Fruit fly (Drosophila melanogaster) whole organism, embryonic: ENCODE measurements around the gene CG32206.
A peak's percentile ranks its signal among the peaks of the same experiment; 100 is the strongest.

ENCODE experiments used
- Antp ChIP-seq: fragments of 200-800 bp; sonication (Bioruptor generic); optimal IDR thresholded peaks from 3 replicates; lab custom pipeline; 2016; ENCODE audit warnings: missing biosample characterization, missing genetic modification characterization
- Bgb ChIP-seq: fragments of 200-800 bp; sonication (Bioruptor generic); IDR thresholded peaks from 2 replicates; pipeline ENCODE4 v1.3.6; 2022; ENCODE audit warnings: missing biosample characterization, missing genetic modification characterization; ENCODE audit not compliant: partially characterized antibody
- CG1233 ChIP-seq: fragments of 200-800 bp; sonication (Bioruptor generic); optimal IDR thresholded peaks from 4 replicates; lab custom pipeline; 2018; ENCODE audit warnings: missing biosample characterization, mild to moderate bottlenecking, missing genetic modification characterization
- CG12769 ChIP-seq: fragments of 200-800 bp; sonication (Bioruptor generic); optimal IDR thresholded peaks from 2 replicates; lab custom pipeline; 2019; ENCODE audit warnings: missing biosample characterization, mild to moderate bottlenecking, missing genetic modification characterization, moderate library complexity
- CG14441 ChIP-seq: fragments of 200-800 bp; sonication (Bioruptor generic); IDR thresholded peaks from 2 replicates; pipeline ENCODE4 v1.3.6; 2022; ENCODE audit warnings: missing biosample characterization, missing genetic modification characterization
- CG15011 ChIP-seq: fragments of 200-800 bp; sonication (Bioruptor generic); optimal IDR thresholded peaks from 3 replicates; lab custom pipeline; 2018; ENCODE audit warnings: missing biosample characterization, mild to moderate bottlenecking, missing genetic modification characterization
- CG17328 ChIP-seq: fragments of 200-800 bp; sonication (Bioruptor generic); IDR thresholded peaks from 2 replicates; pipeline ENCODE4 v1.3.6; 2022; ENCODE audit warnings: missing biosample characterization, missing genetic modification characterization
- CG18764 ChIP-seq: fragments of 200-800 bp; sonication (Bioruptor generic); optimal IDR thresholded peaks from 3 replicates; lab custom pipeline; 2016; ENCODE audit warnings: missing biosample characterization, missing genetic modification characterization
- CG2116 ChIP-seq: fragments of 200-800 bp; sonication (Bioruptor generic); optimal IDR thresholded peaks from 3 replicates; lab custom pipeline; 2018; ENCODE audit warnings: missing biosample characterization, mild to moderate bottlenecking, missing genetic modification characterization
- CG30403 ChIP-seq: fragments of 200-800 bp; sonication (Bioruptor generic); optimal IDR thresholded peaks from 3 replicates; lab custom pipeline; 2016; ENCODE audit warnings: missing biosample characterization, missing genetic modification characterization
- CG34422 ChIP-seq: fragments of 200-800 bp; sonication (Bioruptor generic); IDR thresholded peaks from 3 replicates; pipeline ENCODE4 v1.3.6; 2022; ENCODE audit warnings: missing biosample characterization, missing genetic modification characterization
- CG6689 ChIP-seq: fragments of 200-800 bp; sonication (Bioruptor generic); IDR thresholded peaks from 2 replicates; pipeline ENCODE4 v1.3.6; 2022; ENCODE audit warnings: missing biosample characterization, missing genetic modification characterization
- CG7745 ChIP-seq: fragments of 200-800 bp; sonication (Bioruptor generic); optimal IDR thresholded peaks from 2 replicates; lab custom pipeline; 2018; ENCODE audit warnings: missing biosample characterization, mild to moderate bottlenecking, missing genetic modification characterization, moderate library complexity
- CG8388 ChIP-seq: fragments of 200-800 bp; sonication (Bioruptor generic); optimal IDR thresholded peaks from 2 replicates; lab custom pipeline; 2019; ENCODE audit warnings: missing biosample characterization, mild to moderate bottlenecking, missing genetic modification characterization, moderate library complexity
- CoRest ChIP-seq: fragments of 200-800 bp; sonication (Bioruptor generic); optimal IDR thresholded peaks from 3 replicates; lab custom pipeline; 2018; ENCODE audit warnings: missing biosample characterization, mild to moderate bottlenecking, missing genetic modification characterization, moderate library complexity
- Dll ChIP-seq: fragments of 200-800 bp; sonication (Bioruptor generic); IDR thresholded peaks from 4 replicates; pipeline ENCODE4 v1.3.6; 2022; ENCODE audit warnings: missing biosample characterization, missing genetic modification characterization; ENCODE audit not compliant: partially characterized antibody
- GATAe ChIP-seq: fragments of 200-800 bp; sonication (Bioruptor generic); conservative IDR thresholded peaks from 2 replicates; pipeline ENCODE4 v1.3.6; 2022; ENCODE audit warnings: missing biosample characterization, missing genetic modification characterization
- HLHmδ ChIP-seq: fragments of 200-800 bp; sonication (Bioruptor generic); optimal IDR thresholded peaks from 2 replicates; lab custom pipeline; 2018; ENCODE audit warnings: missing biosample characterization, mild to moderate bottlenecking, missing genetic modification characterization, moderate library complexity
- Hmr ChIP-seq: fragments of 200-800 bp; sonication (Bioruptor generic); optimal IDR thresholded peaks from 3 replicates; lab custom pipeline; 2017; ENCODE audit warnings: mild to moderate bottlenecking, missing biosample characterization, missing genetic modification reagents, missing genetic modification characterization
- Mad ChIP-seq: fragments of 200-800 bp; sonication (Bioruptor generic); optimal IDR thresholded peaks from 2 replicates; lab custom pipeline; 2016; ENCODE audit warnings: missing biosample characterization, missing genetic modification characterization
- Med ChIP-seq: fragments of 200-800 bp; sonication (Bioruptor generic); peaks from one replicate; lab custom pipeline; 2016; ENCODE audit warnings: missing biosample characterization, missing genetic modification characterization, mild to moderate bottlenecking, inconsistent platforms, moderate library complexity
- NC2α ChIP-seq: fragments of 200-800 bp; sonication (Bioruptor generic); optimal IDR thresholded peaks from 2 replicates; lab custom pipeline; 2016; ENCODE audit warnings: missing biosample characterization, missing genetic modification characterization
- Sox102F ChIP-seq: fragments of 200-800 bp; sonication (Bioruptor generic); optimal IDR thresholded peaks from 2 replicates; lab custom pipeline; 2018; ENCODE audit warnings: missing biosample characterization, mild to moderate bottlenecking, missing genetic modification characterization, moderate library complexity
- amos ChIP-seq: fragments of 200-800 bp; sonication (Bioruptor generic); IDR thresholded peaks from 2 replicates; pipeline ENCODE4 v1.3.6; 2022; ENCODE audit warnings: missing biosample characterization, missing genetic modification characterization; ENCODE audit not compliant: partially characterized antibody
- ash1 ChIP-seq: fragments of 200-800 bp; sonication (Bioruptor generic); optimal IDR thresholded peaks from 2 replicates; lab custom pipeline; 2018; ENCODE audit warnings: missing biosample characterization, mild to moderate bottlenecking, missing genetic modification characterization
- ato ChIP-seq: fragments of 200-800 bp; sonication (Bioruptor generic); IDR thresholded peaks from 2 replicates; pipeline ENCODE4 v1.3.6; 2022; ENCODE audit warnings: missing biosample characterization, missing genetic modification characterization; ENCODE audit not compliant: partially characterized antibody
- btn ChIP-seq: fragments of 200-800 bp; sonication (Bioruptor generic); optimal IDR thresholded peaks from 2 replicates; lab custom pipeline; 2016; ENCODE audit warnings: missing biosample characterization, missing genetic modification characterization
- cas ChIP-seq: fragments of 200-800 bp; sonication (Bioruptor generic); IDR thresholded peaks from 2 replicates; pipeline ENCODE4 v1.3.6; 2022; ENCODE audit warnings: missing biosample characterization, missing genetic modification characterization
- cato ChIP-seq: fragments of 200-800 bp; sonication (Bioruptor generic); optimal IDR thresholded peaks from 2 replicates; lab custom pipeline; 2016; ENCODE audit warnings: missing biosample characterization, missing genetic modification characterization, borderline replicate concordance
- corto ChIP-seq: fragments of 200-800 bp; sonication (Bioruptor generic); optimal IDR thresholded peaks from 2 replicates; lab custom pipeline; 2016; ENCODE audit warnings: missing biosample characterization, mild to moderate bottlenecking, missing genetic modification characterization, moderate library complexity
- cwo ChIP-seq: fragments of 200-800 bp; sonication (Bioruptor generic); optimal IDR thresholded peaks from 3 replicates; lab custom pipeline; 2017; ENCODE audit warnings: missing biosample characterization, missing genetic modification characterization, mild to moderate bottlenecking, moderate library complexity, missing genetic modification reagents
- eve ChIP-seq, 2 experiments: fragments of >200 bp; optimal IDR thresholded peaks; 2 replicates each; lab custom pipeline; 2017; ENCODE audit warnings: missing biosample characterization in 2 of 2, missing genetic modification characterization in 2 of 2
- ewg ChIP-seq: fragments of 200-800 bp; sonication (Bioruptor generic); optimal IDR thresholded peaks from 3 replicates; lab custom pipeline; 2017; ENCODE audit warnings: mild to moderate bottlenecking, missing biosample characterization, missing genetic modification reagents, missing genetic modification characterization
- gsb-n ChIP-seq: fragments of 200-800 bp; sonication (Bioruptor generic); optimal IDR thresholded peaks from 3 replicates; lab custom pipeline; 2018; ENCODE audit warnings: missing biosample characterization, mild to moderate bottlenecking, missing genetic modification characterization
- ham ChIP-seq: fragments of 200-800 bp; sonication (Bioruptor generic); IDR thresholded peaks from 2 replicates; pipeline ENCODE4 v1.3.6; 2022; ENCODE audit warnings: missing biosample characterization, missing genetic modification characterization
- jigr1 ChIP-seq: fragments of 200-800 bp; sonication (Bioruptor generic); IDR thresholded peaks from 3 replicates; pipeline ENCODE4 v1.3.6; 2022; ENCODE audit warnings: missing biosample characterization, missing genetic modification characterization
- pan ChIP-seq, 4 experiments: fragments of >200 bp in 3 of 4; fragments of 200-800 bp in 1 of 4; sonication (Bioruptor generic) in 1 of 4; optimal IDR thresholded peaks in 3 of 4; IDR thresholded peaks in 1 of 4; 2 replicates each; pipeline versions ENCODE4 v1.3.6 to Lab custom; 2017 to 2022; ENCODE audit warnings: missing biosample characterization in 2 of 4, missing genetic modification characterization in 2 of 4, mixed read lengths in 1 of 4
- pfk ChIP-seq: fragments of 200-800 bp; sonication (Bioruptor generic); optimal IDR thresholded peaks from 2 replicates; lab custom pipeline; 2018; ENCODE audit warnings: missing biosample characterization, mild to moderate bottlenecking, missing genetic modification characterization, moderate library complexity
- pita ChIP-seq: fragments of 200-800 bp; sonication (Bioruptor generic); optimal IDR thresholded peaks from 2 replicates; lab custom pipeline; 2017; ENCODE audit warnings: missing biosample characterization, mild to moderate bottlenecking, missing genetic modification characterization
- ranshi ChIP-seq: fragments of 200-800 bp; sonication (Bioruptor generic); IDR thresholded peaks from 2 replicates; pipeline ENCODE4 v1.3.6; 2022; ENCODE audit warnings: missing biosample characterization, missing genetic modification characterization
- seq ChIP-seq: fragments of 200-800 bp; sonication (Bioruptor generic); IDR thresholded peaks from 2 replicates; pipeline ENCODE4 v1.3.6; 2022; ENCODE audit warnings: missing biosample characterization, missing genetic modification characterization
- slou ChIP-seq: fragments of 200-800 bp; sonication (Bioruptor generic); optimal IDR thresholded peaks from 3 replicates; lab custom pipeline; 2016; ENCODE audit warnings: missing biosample characterization, missing genetic modification characterization
- toy ChIP-seq: fragments of 200-800 bp; sonication (Bioruptor generic); IDR thresholded peaks from 2 replicates; pipeline ENCODE4 v1.3.6; 2022; ENCODE audit warnings: missing biosample characterization, missing genetic modification characterization
- trem ChIP-seq: fragments of 200-800 bp; optimal IDR thresholded peaks from 3 replicates; lab custom pipeline; 2019; ENCODE audit warnings: missing biosample characterization, mild to moderate bottlenecking, missing genetic modification characterization, moderate library complexity
- twi ChIP-seq: fragments of 200-800 bp; optimal IDR thresholded peaks from 2 replicates; lab custom pipeline; 2019; ENCODE audit warnings: missing biosample characterization, mild to moderate bottlenecking, missing genetic modification characterization, moderate library complexity
- usp ChIP-seq: fragments of >200 bp; optimal IDR thresholded peaks from 2 replicates; lab custom pipeline; 2017; ENCODE audit warnings: missing biosample characterization, missing genetic modification characterization
- zen ChIP-seq: fragments of 200-800 bp; sonication (Bioruptor generic); optimal IDR thresholded peaks from 3 replicates; lab custom pipeline; 2018; ENCODE audit warnings: missing biosample characterization, mild to moderate bottlenecking, missing genetic modification characterization, moderate library complexity

Gene CG32206

dm6 chr3L:19446394-19447349, 34.0 kb upstream of the CG32206 start, which contains the start of the genes CG33062 and Chd3 (continued):
- TF ChIP-seq ham (GFP tag; lab: Robert Waterston, UW): no peak
- no peak for TF ChIP-seq CG30403
- TF ChIP-seq jigr1 (GFP tag; lab: Robert Waterston, UW): no peak
- TF ChIP-seq CG7745 (tag; lab: Kevin White, UChicago): no peak
- no peak for TF ChIP-seq toy (GFP tag; lab: Robert Waterston, UW)
- no peak for TF ChIP-seq CG12769
- TF ChIP-seq Med: no peak
- TF ChIP-seq HLHmδ: no peak
- no peak for TF ChIP-seq Antp
- no peak for TF ChIP-seq corto (GFP tag; lab: Kevin White, UChicago)
- TF ChIP-seq usp (GFP tag; lab: Kevin White, UChicago): no peak
- TF ChIP-seq CG17328: no peak
- TF ChIP-seq pfk (GFP tag; lab: Kevin White, UChicago): no peak
- TF ChIP-seq trem (tag; lab: Kevin White, UChicago): no peak
- peak; percentile 16 for TF ChIP-seq ewg (GFP tag; lab: Kevin White, UChicago)
- no peak for TF ChIP-seq pan (optimal IDR thresholded peaks at IDR 0.05; lab: Kevin White, UChicago)
- TF ChIP-seq pan (GFP tag; optimal IDR thresholded peaks at IDR 0.05 in 1 of 2, IDR thresholded peaks at IDR 0.05 in 1 of 2): peak in 1 of 2 experiments; percentile 8
- TF ChIP-seq eve (GFP tag; optimal IDR thresholded peaks at IDR 0.05; lab: Kevin White, UChicago): no peak
- no peak for TF ChIP-seq CG18764 (GFP tag; lab: Kevin White, UChicago)
- no peak for TF ChIP-seq cwo
- TF ChIP-seq CG2116 (GFP tag; lab: Kevin White, UChicago): peak; percentile 4
- no peak for TF ChIP-seq cas
- no peak for TF ChIP-seq seq (GFP tag; lab: Robert Waterston, UW)
- peak; percentile 21 for TF ChIP-seq Sox102F (GFP tag; lab: Kevin White, UChicago)
- no peak for TF ChIP-seq ato (GFP tag; lab: Robert Waterston, UW)
- TF ChIP-seq CG15011: no peak
- TF ChIP-seq NC2α: no peak
- no peak for TF ChIP-seq btn (GFP tag; lab: Kevin White, UChicago)
- TF ChIP-seq Dll (GFP tag; lab: Robert Waterston, UW): peak; percentile 61; the same call in 3 of the 4 replicates
- peak; percentile 60 for TF ChIP-seq CoRest
- TF ChIP-seq Bgb: 0 out of 2 replicates have a peak, but pooled peaks have one; percentile 22
- no peak for TF ChIP-seq Mad (GFP tag; lab: Kevin White, UChicago)
- TF ChIP-seq gsb-n (tag; lab: Kevin White, UChicago): no peak
- TF ChIP-seq cato (GFP tag; lab: Kevin White, UChicago): no peak
- no peak for TF ChIP-seq slou (GFP tag; lab: Kevin White, UChicago)
- no peak for TF ChIP-seq GATAe
- no peak for TF ChIP-seq Hmr (GFP tag; lab: Kevin White, UChicago)
- no peak for TF ChIP-seq twi (tag; lab: Kevin White, UChicago)
- TF ChIP-seq CG1233 (GFP tag; lab: Kevin White, UChicago): peak; percentile 4
- TF ChIP-seq CG8388: peak; percentile 23
- TF ChIP-seq ranshi (GFP tag; lab: Robert Waterston, UW): no peak
- TF ChIP-seq zen (tag; lab: Kevin White, UChicago): peak; percentile 18
- 0 out of 2 replicates have a peak, but pooled peaks have one; percentile 14 for TF ChIP-seq CG14441 (GFP tag; lab: Robert Waterston, UW)
- 0 out of 3 replicates have a peak, but pooled peaks have one; percentile 32 for TF ChIP-seq CG34422 (GFP tag; lab: Robert Waterston, UW)
- no peak for TF ChIP-seq ash1 (GFP tag; lab: Kevin White, UChicago)
- peak; percentile 39; the same call in 1 of the 2 replicates for TF ChIP-seq amos (GFP tag; lab: Robert Waterston, UW)
- TF ChIP-seq CG6689 (GFP tag; lab: Robert Waterston, UW): 0 out of 2 replicates have a peak, but pooled peaks have one; percentile 20
- no peak for TF ChIP-seq pita (GFP tag; lab: Kevin White, UChicago)
